Fruit fly (Drosophila melanogaster) whole organism, adult: ENCODE measurements around the gene Acbp4.

Experiments
- CG11617 ChIP-seq: fragments of 200-800 bp; sonication (Bioruptor generic); optimal IDR thresholded peaks from 2 replicates; lab custom pipeline; 2017; ENCODE audit warnings: mild to moderate bottlenecking, missing biosample characterization, missing genetic modification reagents, missing genetic modification characterization
- CG12768 ChIP-seq: fragments of 200-800 bp; sonication (Bioruptor generic); optimal IDR thresholded peaks from 2 replicates; lab custom pipeline; 2017; ENCODE audit warnings: missing biosample characterization, missing genetic modification characterization, mild to moderate bottlenecking, moderate library complexity, missing genetic modification reagents
- CG14711 ChIP-seq: fragments of 200-800 bp; sonication (Bioruptor generic); optimal IDR thresholded peaks from 2 replicates; lab custom pipeline; 2018; ENCODE audit warnings: missing biosample characterization, mild to moderate bottlenecking, missing genetic modification characterization, moderate library complexity
- CG1620 ChIP-seq: fragments of 200-800 bp; sonication (Bioruptor generic); optimal IDR thresholded peaks from 2 replicates; lab custom pipeline; 2016; ENCODE audit warnings: missing biosample characterization, missing genetic modification characterization
- CG33017 ChIP-seq: fragments of 200-800 bp; sonication (Bioruptor generic); optimal IDR thresholded peaks from 2 replicates; lab custom pipeline; 2018; ENCODE audit warnings: missing biosample characterization, mild to moderate bottlenecking, missing genetic modification characterization, moderate library complexity
- CG5204 ChIP-seq: fragments of 200-800 bp; sonication (Bioruptor generic); optimal IDR thresholded peaks from 2 replicates; lab custom pipeline; 2016; ENCODE audit warnings: missing biosample characterization, missing genetic modification characterization
- CG7045 ChIP-seq: fragments of 200-800 bp; sonication (Bioruptor generic); optimal IDR thresholded peaks from 2 replicates; lab custom pipeline; 2017; ENCODE audit warnings: missing biosample characterization, mild to moderate bottlenecking, missing genetic modification characterization
- CG7101 ChIP-seq: fragments of 200-800 bp; sonication (Bioruptor generic); optimal IDR thresholded peaks from 2 replicates; lab custom pipeline; 2018; ENCODE audit warnings: missing biosample characterization, mild to moderate bottlenecking, missing genetic modification characterization, moderate library complexity
- Clk ChIP-seq: fragments of 200-800 bp; sonication (Bioruptor generic); optimal IDR thresholded peaks from 2 replicates; lab custom pipeline; 2017; ENCODE audit warnings: missing biosample characterization, missing genetic modification characterization
- Crg-1 ChIP-seq: fragments of 200-800 bp; sonication (Bioruptor generic); optimal IDR thresholded peaks from 2 replicates; lab custom pipeline; 2016; ENCODE audit warnings: missing biosample characterization, missing genetic modification characterization
- Hr96 ChIP-seq: fragments of 200-800 bp; sonication (Bioruptor generic); optimal IDR thresholded peaks from 2 replicates; lab custom pipeline; 2016; ENCODE audit warnings: missing biosample characterization, missing genetic modification characterization
- Mnt ChIP-seq: fragments of 200-800 bp; sonication (Bioruptor generic); optimal IDR thresholded peaks from 2 replicates; lab custom pipeline; 2016; ENCODE audit warnings: missing biosample characterization, mild to moderate bottlenecking, missing genetic modification characterization
- bab1 ChIP-seq: fragments of 200-800 bp; sonication (Bioruptor generic); optimal IDR thresholded peaks from 3 replicates; lab custom pipeline; 2019; ENCODE audit warnings: missing biosample characterization, mild to moderate bottlenecking, missing genetic modification characterization, moderate library complexity
- cic ChIP-seq: fragments of 200-800 bp; sonication (Bioruptor generic); optimal IDR thresholded peaks from 2 replicates; lab custom pipeline; 2017; ENCODE audit warnings: missing biosample characterization, mild to moderate bottlenecking, missing genetic modification characterization, moderate library complexity
- cnc ChIP-seq, 2 experiments: fragments of >200 bp; optimal IDR thresholded peaks; 2 replicates each; lab custom pipeline; 2017
- kay ChIP-seq: fragments of 200-800 bp; sonication (Bioruptor generic); peaks from one replicate; lab custom pipeline; 2016; ENCODE audit warnings: missing biosample characterization, missing genetic modification characterization, borderline replicate concordance
- ovo ChIP-seq: fragments of 200-800 bp; sonication (Bioruptor generic); optimal IDR thresholded peaks from 2 replicates; lab custom pipeline; 2016; ENCODE audit warnings: missing biosample characterization, missing genetic modification characterization
- pad ChIP-seq: fragments of 200-800 bp; sonication (Bioruptor generic); optimal IDR thresholded peaks from 3 replicates; lab custom pipeline; 2017; ENCODE audit warnings: missing biosample characterization, missing genetic modification characterization, mild to moderate bottlenecking, moderate library complexity, missing genetic modification reagents
- tj ChIP-seq: fragments of 200-800 bp; sonication (Bioruptor generic); optimal IDR thresholded peaks from 3 replicates; lab custom pipeline; 2017; ENCODE audit warnings: missing biosample characterization, mild to moderate bottlenecking, missing genetic modification characterization, moderate library complexity
- toe ChIP-seq: fragments of 200-800 bp; sonication (Bioruptor generic); optimal IDR thresholded peaks from 2 replicates; lab custom pipeline; 2016; ENCODE audit warnings: missing biosample characterization, missing genetic modification characterization

The Acbp4 gene

DNA sequence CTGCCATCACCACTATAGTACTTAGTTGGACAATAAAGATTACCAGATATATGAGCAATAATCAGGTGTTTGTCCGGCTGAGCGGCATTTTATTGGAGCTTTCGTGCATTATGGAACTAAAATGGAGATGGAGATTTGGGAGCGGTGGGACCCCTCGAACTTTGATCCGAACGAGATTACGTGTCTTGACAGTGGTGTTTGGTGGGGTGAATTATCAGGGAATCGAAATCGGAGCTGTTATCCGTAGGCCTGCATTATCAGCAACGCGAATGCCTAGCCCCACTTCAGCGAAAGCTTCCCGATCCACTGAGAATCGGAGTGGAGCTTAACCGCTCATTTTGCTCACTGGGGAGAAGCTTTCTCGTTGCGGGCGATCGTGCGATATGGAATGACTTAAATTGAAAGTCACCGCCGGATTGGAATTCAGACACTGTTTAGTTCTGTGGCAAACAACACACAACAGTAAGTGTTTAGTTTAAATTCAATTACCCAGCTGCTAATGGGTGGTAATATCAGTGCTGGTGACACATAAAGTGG, 3.5 kb upstream of the Acbp4 start, which contains the start of gene Acbp2:
Acbp2 (plus strand) TSS at position 417 of the 537 bp plus-strand sequence.
- peak; percentile 0 for TF ChIP-seq CG14711
- peak; percentile 34 for TF ChIP-seq CG7045 (GFP tag; lab: Kevin White, UChicago)
- TF ChIP-seq CG7101, result peak; percentile 15
- peak; percentile 88 for TF ChIP-seq kay (GFP tag; lab: Kevin White, UChicago)
- peak; percentile 55 for TF ChIP-seq CG33017
- TF ChIP-seq Crg-1, result no peak
- TF ChIP-seq CG11617, result no peak
- no peak for TF ChIP-seq tj (GFP tag; lab: Kevin White, UChicago)
- TF ChIP-seq pad, result peak; percentile 23
- peak; percentile 74 for TF ChIP-seq cic (GFP tag; lab: Kevin White, UChicago)
- peak; percentile 59 to 60 for TF ChIP-seq cnc (optimal IDR thresholded peaks at IDR 0.05; lab: Kevin White, UChicago)
- TF ChIP-seq toe (GFP tag; lab: Kevin White, UChicago), result no peak
- no peak for TF ChIP-seq Clk (GFP tag; lab: Kevin White, UChicago)
- TF ChIP-seq bab1 (GFP tag; lab: Kevin White, UChicago), result no peak
- TF ChIP-seq Hr96 (GFP tag; lab: Kevin White, UChicago), result no peak
- no peak for TF ChIP-seq ovo (GFP tag; lab: Kevin White, UChicago)
- TF ChIP-seq Mnt, result peak; percentile 55
- no peak for TF ChIP-seq CG1620 (GFP tag; lab: Kevin White, UChicago)
- peak; percentile 72 for TF ChIP-seq CG12768
- no peak for TF ChIP-seq CG5204

DNA sequence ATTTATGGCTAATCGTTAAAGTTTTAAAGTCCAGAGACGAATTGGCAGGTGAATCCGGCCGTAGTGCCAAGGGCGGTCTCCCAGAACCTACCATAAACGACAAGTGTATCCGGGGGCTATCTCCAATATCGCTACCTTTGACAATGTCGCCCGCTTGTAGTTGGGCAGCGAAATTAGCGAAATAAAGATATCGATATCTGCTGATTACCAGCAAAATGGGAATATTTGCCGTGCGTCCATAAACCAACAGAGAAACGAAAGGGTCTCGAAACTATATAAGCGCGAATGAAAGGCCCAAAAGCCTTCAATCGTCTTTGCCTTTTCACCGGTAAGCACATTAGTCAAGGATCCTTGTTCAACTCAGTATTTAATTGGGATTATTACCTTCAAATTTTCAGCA, 2.5 kb upstream of the Acbp4 start, which contains the start of gene Acbp3:
Acbp3 (plus strand) TSS at position 301 of the 400 bp plus-strand sequence.
- no peak for TF ChIP-seq tj (GFP tag; lab: Kevin White, UChicago)
- TF ChIP-seq kay (GFP tag; lab: Kevin White, UChicago), result no peak
- no peak for TF ChIP-seq Clk (GFP tag; lab: Kevin White, UChicago)
- TF ChIP-seq Mnt, result no peak
- TF ChIP-seq CG7101, result no peak
- TF ChIP-seq Crg-1, result no peak
- no peak for TF ChIP-seq pad
- no peak for TF ChIP-seq CG33017
- no peak for TF ChIP-seq Hr96 (GFP tag; lab: Kevin White, UChicago)
- no peak for TF ChIP-seq CG14711
- TF ChIP-seq CG12768, result no peak
- TF ChIP-seq cnc (optimal IDR thresholded peaks at IDR 0.05; lab: Kevin White, UChicago), result no peak
- no peak for TF ChIP-seq bab1 (GFP tag; lab: Kevin White, UChicago)
- no peak for TF ChIP-seq ovo (GFP tag; lab: Kevin White, UChicago)
- TF ChIP-seq CG7045 (GFP tag; lab: Kevin White, UChicago), result no peak
- no peak for TF ChIP-seq cic (GFP tag; lab: Kevin White, UChicago)

DNA sequence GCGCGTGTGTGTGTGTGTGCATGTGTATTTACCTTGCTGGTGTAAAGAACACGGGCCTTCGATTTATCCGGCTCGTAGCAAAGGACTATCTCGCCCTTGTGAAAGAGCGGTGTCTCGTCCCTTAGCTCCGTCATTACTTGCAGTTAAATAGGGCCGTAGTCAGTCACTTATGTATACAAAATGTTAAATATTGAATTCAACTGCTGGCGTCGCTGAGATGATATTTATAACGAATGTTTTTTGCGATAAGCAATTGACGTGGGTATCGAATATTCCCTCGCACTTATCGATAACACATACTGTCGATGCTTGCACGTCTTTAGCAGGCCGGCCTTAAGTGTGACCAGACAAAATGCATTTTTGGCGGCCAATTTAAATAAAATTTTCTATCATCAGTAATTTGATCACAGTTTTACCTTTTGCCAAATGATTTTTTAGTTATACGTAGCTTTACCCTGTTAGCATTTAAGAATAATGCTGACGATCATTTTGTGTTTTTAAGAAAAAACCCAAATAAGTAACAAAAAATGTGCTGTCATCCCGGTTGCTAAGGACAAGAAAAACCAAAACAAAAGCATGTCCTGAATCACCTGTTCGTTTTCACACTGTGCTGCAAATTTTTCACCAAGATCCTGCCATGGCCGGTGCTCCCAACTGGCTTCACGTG, 2.6 kb downstream of the Acbp4 start, which contains the start of the genes msl-3 and BBS1:
msl-3 (minus strand) TSS at position 245 of the 667 bp plus-strand sequence.
BBS1 (plus strand) TSS at position 617 of the 667 bp plus-strand sequence.
- peak; percentile 17 for TF ChIP-seq bab1 (GFP tag; lab: Kevin White, UChicago)
- peak; percentile 19 for TF ChIP-seq Mnt
- no peak for TF ChIP-seq CG7101

DNA sequence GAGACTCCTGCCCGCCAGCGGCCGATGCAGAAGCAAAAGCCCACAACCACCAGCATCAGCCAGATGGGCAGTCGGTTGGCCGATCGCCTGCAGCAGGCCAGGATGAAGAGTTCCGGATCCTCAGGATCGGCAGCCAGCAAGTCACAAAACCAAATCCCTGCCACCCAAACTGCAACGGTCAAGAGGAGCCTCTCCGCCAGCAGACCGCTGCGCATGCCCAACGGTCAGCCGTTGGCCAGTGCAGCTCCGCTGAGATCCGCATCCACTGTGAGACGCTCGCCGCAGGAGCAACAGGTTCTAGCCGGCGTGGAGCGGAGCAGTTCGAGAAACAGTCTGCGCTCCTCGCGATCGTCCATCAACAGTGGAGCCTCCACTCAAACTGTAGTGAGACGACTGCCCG, 5.9 kb downstream of the Acbp4 start:
- no peak for TF ChIP-seq CG1620 (GFP tag; lab: Kevin White, UChicago)
- TF ChIP-seq tj (GFP tag; lab: Kevin White, UChicago), result no peak
- TF ChIP-seq CG7045 (GFP tag; lab: Kevin White, UChicago), result no peak
- no peak for TF ChIP-seq kay (GFP tag; lab: Kevin White, UChicago)
- no peak for TF ChIP-seq Mnt
- no peak for TF ChIP-seq cic (GFP tag; lab: Kevin White, UChicago)
- no peak for TF ChIP-seq CG12768
- no peak for TF ChIP-seq Crg-1
- no peak for TF ChIP-seq CG7101
- no peak for TF ChIP-seq pad
- TF ChIP-seq cnc (optimal IDR thresholded peaks at IDR 0.05; lab: Kevin White, UChicago), result no peak
- no peak for TF ChIP-seq bab1 (GFP tag; lab: Kevin White, UChicago)
- no peak for TF ChIP-seq CG5204

DNA sequence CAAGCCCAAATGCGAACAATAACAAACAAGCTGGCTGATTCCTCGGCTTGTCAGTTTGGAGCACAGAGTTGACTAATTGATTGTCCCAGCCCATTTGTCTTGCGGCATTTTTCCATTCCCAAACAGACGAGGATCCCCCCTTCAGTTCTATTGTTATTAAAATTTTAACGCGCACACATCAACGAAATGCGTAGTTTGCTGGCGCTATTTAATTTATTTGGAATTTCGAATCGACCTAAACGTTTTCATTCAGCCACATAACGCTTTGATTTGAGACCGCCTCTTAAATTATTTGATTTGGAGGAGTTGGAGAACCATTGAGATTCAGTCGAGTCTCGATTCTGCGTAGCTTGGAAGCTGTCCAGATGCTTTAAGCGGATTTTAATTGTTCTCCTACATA, 12.1 kb downstream of the Acbp4 start:
- TF ChIP-seq Clk (GFP tag; lab: Kevin White, UChicago), result no peak
- TF ChIP-seq Crg-1, result no peak
- no peak for TF ChIP-seq ovo (GFP tag; lab: Kevin White, UChicago)
- TF ChIP-seq tj (GFP tag; lab: Kevin White, UChicago), result no peak
- no peak for TF ChIP-seq pad
- no peak for TF ChIP-seq CG1620 (GFP tag; lab: Kevin White, UChicago)
- TF ChIP-seq Hr96 (GFP tag; lab: Kevin White, UChicago), result no peak
- no peak for TF ChIP-seq bab1 (GFP tag; lab: Kevin White, UChicago)
- TF ChIP-seq Mnt, result no peak
- no peak for TF ChIP-seq kay (GFP tag; lab: Kevin White, UChicago)
- no peak for TF ChIP-seq cic (GFP tag; lab: Kevin White, UChicago)
- TF ChIP-seq CG7045 (GFP tag; lab: Kevin White, UChicago), result no peak
- TF ChIP-seq CG11617, result no peak
- no peak for TF ChIP-seq toe (GFP tag; lab: Kevin White, UChicago)
- TF ChIP-seq CG5204, result no peak
- TF ChIP-seq CG14711, result no peak
- no peak for TF ChIP-seq CG7101
- TF ChIP-seq CG33017, result no peak
- no peak for TF ChIP-seq CG12768

DNA sequence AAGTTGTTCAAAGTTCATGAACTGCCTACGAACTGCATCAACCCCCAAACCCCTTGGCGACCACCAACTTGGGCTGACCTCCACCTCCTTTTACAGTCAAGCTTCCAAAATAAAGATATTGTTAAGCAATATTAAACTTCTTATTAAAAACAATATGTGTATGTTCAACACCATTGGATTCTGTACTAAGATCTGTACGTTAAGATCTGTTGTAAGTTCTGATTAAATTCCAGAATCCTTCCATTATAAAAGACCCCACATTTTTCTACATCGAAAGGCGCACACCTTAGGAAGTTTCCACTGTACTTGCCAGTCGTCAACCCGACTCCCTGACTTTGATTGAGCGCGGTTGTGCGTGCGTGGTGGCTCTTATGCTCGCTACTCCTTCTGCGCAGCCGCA, 15.1 kb downstream of the Acbp4 start:
- TF ChIP-seq bab1 (GFP tag; lab: Kevin White, UChicago) (no peak), CG14711 (no peak), CG12768 (no peak), pad (no peak), CG11617 (no peak), tj (GFP tag; lab: Kevin White, UChicago) (no peak), CG5204 (no peak), CG7045 (GFP tag; lab: Kevin White, UChicago) (no peak), ovo (GFP tag; lab: Kevin White, UChicago) (no peak), Hr96 (GFP tag; lab: Kevin White, UChicago) (no peak), Clk (GFP tag; lab: Kevin White, UChicago) (no peak)
